Fruit fly (Drosophila melanogaster) whole organism, pupa: ENCODE measurements around the gene CG43407.

Source experiments
- CG10348 ChIP-seq: fragments of 200-800 bp; sonication (Bioruptor generic); IDR thresholded peaks from 2 replicates; pipeline ENCODE4 v1.3.6; 2022; ENCODE audit warnings: missing biosample characterization, missing genetic modification characterization
- CG14655 ChIP-seq: fragments of 200-800 bp; sonication (Bioruptor generic); optimal IDR thresholded peaks from 3 replicates; lab custom pipeline; 2017; ENCODE audit warnings: mild to moderate bottlenecking, missing biosample characterization, missing genetic modification reagents, missing genetic modification characterization
- CG15710 ChIP-seq: fragments of 200-800 bp; sonication (Bioruptor generic); optimal IDR thresholded peaks from 2 replicates; lab custom pipeline; 2018; ENCODE audit warnings: missing biosample characterization, mild to moderate bottlenecking, missing genetic modification characterization, moderate library complexity
- CG17806 ChIP-seq: fragments of 200-800 bp; sonication (Bioruptor generic); optimal IDR thresholded peaks from 2 replicates; lab custom pipeline; 2018; ENCODE audit warnings: missing biosample characterization, mild to moderate bottlenecking, missing genetic modification characterization, moderate library complexity
- CG32121 ChIP-seq: fragments of 200-800 bp; sonication (Bioruptor generic); IDR thresholded peaks from 2 replicates; pipeline ENCODE4 v1.3.6; 2022; ENCODE audit warnings: missing biosample characterization, missing genetic modification characterization
- CG34367 ChIP-seq: fragments of 200-800 bp; sonication (Bioruptor generic); optimal IDR thresholded peaks from 2 replicates; lab custom pipeline; 2018; ENCODE audit warnings: missing biosample characterization, mild to moderate bottlenecking, missing genetic modification characterization
- CG8159 ChIP-seq: fragments of 200-800 bp; sonication (Bioruptor generic); optimal IDR thresholded peaks from 3 replicates; lab custom pipeline; 2018; ENCODE audit warnings: missing biosample characterization, mild to moderate bottlenecking, missing genetic modification characterization, moderate library complexity
- CG8301 ChIP-seq: fragments of 200-800 bp; sonication (Bioruptor generic); optimal IDR thresholded peaks from 2 replicates; lab custom pipeline; 2018; ENCODE audit warnings: missing biosample characterization, mild to moderate bottlenecking, missing genetic modification characterization
- EcR ChIP-seq: fragments of 200-800 bp; sonication (Bioruptor generic); optimal IDR thresholded peaks from 3 replicates; lab custom pipeline; 2019; ENCODE audit warnings: missing biosample characterization, missing genetic modification characterization, mild to moderate bottlenecking, moderate library complexity, missing genetic modification reagents
- Ets98B ChIP-seq: fragments of 200-800 bp; sonication (Bioruptor generic); IDR thresholded peaks from 2 replicates; pipeline ENCODE4 v1.3.6; 2022; ENCODE audit warnings: missing biosample characterization, missing genetic modification characterization
- Pif1B ChIP-seq: fragments of 200-800 bp; sonication (Bioruptor generic); optimal IDR thresholded peaks from 3 replicates; lab custom pipeline; 2016; ENCODE audit warnings: missing biosample characterization, missing genetic modification characterization
- gl ChIP-seq: fragments of 200-800 bp; sonication (Bioruptor generic); optimal IDR thresholded peaks from 2 replicates; lab custom pipeline; 2018; ENCODE audit warnings: missing biosample characterization, mild to moderate bottlenecking, missing genetic modification characterization
- rn ChIP-seq: fragments of 200-800 bp; sonication (Bioruptor generic); IDR thresholded peaks from 2 replicates; pipeline ENCODE4 v1.3.6; 2022; ENCODE audit warnings: missing biosample characterization, missing genetic modification characterization

dm6 chr3L:19048761-19049160 lies 4.4 kb downstream of the CG43407 start:
- TF ChIP-seq CG10348 (no peak), CG8159 (tag; lab: Kevin White, UChicago) (no peak), CG17806 (tag; lab: Kevin White, UChicago) (no peak), gl (tag; lab: Kevin White, UChicago) (no peak), EcR (GFP tag; lab: Kevin White, UChicago) (no peak), rn (GFP tag; lab: Robert Waterston, UW) (no peak), CG15710 (no peak), CG32121 (no peak), Ets98B (GFP tag; lab: Robert Waterston, UW) (no peak), CG14655 (GFP tag; lab: Kevin White, UChicago) (no peak), CG8301 (tag; lab: Kevin White, UChicago) (no peak), CG34367 (tag; lab: Kevin White, UChicago) (no peak), Pif1B (GFP tag; lab: Kevin White, UChicago) (no peak)
